Fruit fly (Drosophila melanogaster): ENCODE data around the gene CG32532.

- TF ChIP-seq CG10431 (GFP tag; optimal IDR thresholded peaks at IDR 0.05) (no peak), toy (GFP tag; IDR thresholded peaks at IDR 0.05) (no peak), so (GFP tag; IDR thresholded peaks at IDR 0.05) (no peak), CG17385 (GFP tag; optimal IDR thresholded peaks at IDR 0.05) (no peak), CG4820 (GFP tag; optimal IDR thresholded peaks at IDR 0.05) (no peak), pros (GFP tag; optimal IDR thresholded peaks at IDR 0.05) (no peak), CG14050 (GFP tag; IDR thresholded peaks at IDR 0.05) (no peak), Jarid2 (GFP tag; optimal IDR thresholded peaks at IDR 0.05) (no peak), mirr (GFP tag; optimal IDR thresholded peaks at IDR 0.05) (no peak), insv (GFP tag; optimal IDR thresholded peaks at IDR 0.05) (no peak), CG11085 (GFP tag; IDR thresholded peaks at IDR 0.05) (no peak), Oli (tag; optimal IDR thresholded peaks at IDR 0.05) (no peak), hb (GFP tag; IDR thresholded peaks at IDR 0.05; ENCODE audit: partially characterized antibody) (no peak)
Observed at dm6 chrX:19535394-19535793, 11.9 kb downstream of the CG32532 start.

Measured in whole organism, embryonic.